Fruit fly (Drosophila melanogaster): ENCODE results near the gene Mgat2.

The Mgat2 gene

DNA sequence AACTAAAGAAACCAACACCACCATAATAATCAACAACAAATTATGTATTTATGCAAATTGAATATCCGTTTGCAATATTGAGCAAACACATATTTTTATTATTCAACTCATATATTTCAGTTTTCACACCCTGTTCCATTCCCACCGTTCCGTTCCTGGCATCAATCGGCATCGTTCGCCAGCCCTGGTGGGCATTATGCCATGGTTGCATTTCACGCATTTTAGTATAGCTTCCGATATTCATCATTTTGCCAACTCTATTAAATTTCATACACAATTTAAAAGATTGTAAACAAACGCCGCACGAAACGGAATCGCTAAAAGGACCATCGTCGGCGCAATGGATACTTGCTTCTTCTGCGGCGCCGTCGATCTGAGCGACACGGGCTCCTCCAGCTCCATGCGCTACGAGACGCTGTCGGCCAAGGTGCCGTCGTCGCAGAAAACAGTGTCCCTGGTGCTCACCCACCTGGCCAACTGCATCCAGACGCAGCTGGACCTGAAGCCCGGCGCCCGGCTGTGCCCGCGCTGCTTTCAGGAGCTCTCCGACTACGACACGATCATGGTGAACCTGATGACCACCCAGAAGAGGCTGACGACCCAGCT lies 21.2 kb upstream of the Mgat2 start, which contains the start of gene Sry-delta:
TSS of gene Sry-delta (plus strand) at position 203 of the 606 bp plus-strand sequence.
- TF ChIP-seq Snoo (tag; optimal IDR thresholded peaks at IDR 0.05) (peak; percentile 65), CG34367 (tag; optimal IDR thresholded peaks at IDR 0.05) (no peak), CG15710 (tag; optimal IDR thresholded peaks at IDR 0.05) (peak; percentile 48), CG17806 (tag; optimal IDR thresholded peaks at IDR 0.05) (peak; percentile 23), Ets98B (GFP tag; IDR thresholded peaks at IDR 0.05) (peak; percentile 75), CG4496 (GFP tag; IDR thresholded peaks at IDR 0.05) (peak; percentile 43; the same call in 2 of the 3 replicates), rn (GFP tag; IDR thresholded peaks at IDR 0.05) (peak; percentile 42; the same call in 1 of the 2 replicates), D1 (tag; optimal IDR thresholded peaks at IDR 0.05) (no peak), gl (tag; optimal IDR thresholded peaks at IDR 0.05) (no peak), CG14655 (GFP tag; optimal IDR thresholded peaks at IDR 0.05) (no peak), fd96Ca (GFP tag; IDR thresholded peaks at IDR 0.05) (peak; percentile 70; the same call in 2 of the 3 replicates)

DNA sequence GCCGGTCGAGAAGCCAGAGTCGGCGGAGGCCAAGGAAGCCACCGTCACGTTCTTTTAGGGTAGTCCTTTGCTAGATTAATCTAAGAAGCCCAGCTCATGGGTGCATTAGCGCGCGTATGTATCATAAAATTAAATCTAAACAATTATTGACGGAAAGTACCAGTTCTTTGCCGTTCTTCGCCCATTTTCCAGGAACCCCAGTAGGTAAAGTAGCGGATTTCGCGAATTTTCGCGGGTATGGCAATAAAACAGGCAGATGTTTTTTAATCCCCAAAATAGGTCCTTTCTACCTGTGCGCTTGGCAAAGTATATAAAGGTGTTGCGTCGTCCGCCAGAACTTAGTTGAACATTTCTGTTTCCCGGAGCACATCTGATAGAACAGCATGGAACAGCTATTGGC lies 18.9 kb upstream of the Mgat2 start:
- no peak for TF ChIP-seq EcR (GFP tag; optimal IDR thresholded peaks at IDR 0.05)
- no peak for TF ChIP-seq CG12605 (GFP tag; IDR thresholded peaks at IDR 0.05)
- no peak for TF ChIP-seq CG14655 (GFP tag; optimal IDR thresholded peaks at IDR 0.05)
- TF ChIP-seq Snoo (tag; optimal IDR thresholded peaks at IDR 0.05): no peak
- TF ChIP-seq CG32121 (GFP tag; IDR thresholded peaks at IDR 0.05): no peak
- no peak for TF ChIP-seq rn (GFP tag; IDR thresholded peaks at IDR 0.05)
- no peak for TF ChIP-seq CG8159 (tag; optimal IDR thresholded peaks at IDR 0.05)
- no peak for TF ChIP-seq CG34367 (tag; optimal IDR thresholded peaks at IDR 0.05)

DNA sequence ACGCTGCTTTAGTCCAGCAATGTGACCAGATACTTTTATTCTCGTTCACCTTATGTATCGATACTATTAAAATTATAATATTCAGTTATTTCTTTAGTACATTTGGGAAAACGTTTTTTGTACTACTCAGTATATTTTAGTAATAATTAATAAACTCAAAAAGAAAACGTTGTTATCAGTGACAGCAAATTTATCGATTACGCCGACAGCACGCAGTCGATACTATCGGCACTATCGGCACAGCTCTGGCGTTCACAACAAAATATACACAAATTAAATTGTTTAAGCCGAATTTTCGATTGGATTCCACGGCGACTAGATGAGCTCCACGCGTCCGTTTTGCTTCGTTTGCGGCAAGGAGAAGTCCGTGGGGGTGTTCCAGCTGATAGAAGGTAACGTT lies 17.5 kb upstream of the Mgat2 start, which contains the start of the genes janA, Sry-alpha and Sry-beta:
TSS of gene janA (minus strand) at position 40 of the 400 bp plus-strand sequence.
TSS of gene Sry-alpha (plus strand) at position 226 of the 400 bp plus-strand sequence.
TSS of gene Sry-beta (plus strand) at position 226 of the 400 bp plus-strand sequence.
- TF ChIP-seq CG8159 (tag; optimal IDR thresholded peaks at IDR 0.05) (no peak), CG15710 (tag; optimal IDR thresholded peaks at IDR 0.05) (peak; percentile 2)

DNA sequence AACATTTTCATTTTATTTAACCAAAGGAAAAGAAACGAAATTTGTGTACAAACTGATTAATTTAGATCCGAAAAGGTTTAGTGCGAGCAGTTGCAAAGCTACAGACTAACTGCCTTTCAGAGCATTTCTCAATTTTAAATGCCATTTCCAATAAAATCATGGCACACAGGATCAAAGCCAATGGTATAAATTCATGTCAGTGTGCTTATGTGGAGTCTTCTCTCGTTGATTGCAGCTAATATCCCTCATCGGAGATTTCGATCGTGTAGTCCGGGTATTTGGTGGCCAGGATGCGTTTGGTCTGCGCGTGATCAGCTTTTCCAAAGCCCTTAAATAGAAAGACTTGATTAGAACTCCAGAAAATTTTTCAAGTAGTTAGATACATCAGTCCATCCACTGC lies 16.6 kb upstream of the Mgat2 start, which contains the start of gene janB:
TSS of gene janB (minus strand) at position 101 of the 400 bp plus-strand sequence.
- TF ChIP-seq Pif1A (GFP tag; optimal IDR thresholded peaks at IDR 0.05): no peak
- TF ChIP-seq CG15710 (tag; optimal IDR thresholded peaks at IDR 0.05): no peak
- no peak for TF ChIP-seq EcR (GFP tag; optimal IDR thresholded peaks at IDR 0.05)
- no peak for TF ChIP-seq CG17806 (tag; optimal IDR thresholded peaks at IDR 0.05)
- TF ChIP-seq CG8159 (tag; optimal IDR thresholded peaks at IDR 0.05): no peak
- no peak for TF ChIP-seq CG12605 (GFP tag; IDR thresholded peaks at IDR 0.05)
- no peak for TF ChIP-seq CG14655 (GFP tag; optimal IDR thresholded peaks at IDR 0.05)
- TF ChIP-seq CG10348 (GFP tag; IDR thresholded peaks at IDR 0.05): no peak
- TF ChIP-seq CG32121 (GFP tag; IDR thresholded peaks at IDR 0.05): no peak
- TF ChIP-seq gl (tag; optimal IDR thresholded peaks at IDR 0.05): no peak
- no peak for TF ChIP-seq CG4496 (GFP tag; IDR thresholded peaks at IDR 0.05)
- no peak for TF ChIP-seq Ets98B (GFP tag; IDR thresholded peaks at IDR 0.05)
- no peak for TF ChIP-seq CG8301 (tag; optimal IDR thresholded peaks at IDR 0.05)
- TF ChIP-seq D1 (tag; optimal IDR thresholded peaks at IDR 0.05): no peak
- TF ChIP-seq fd96Ca (GFP tag; IDR thresholded peaks at IDR 0.05): no peak

DNA sequence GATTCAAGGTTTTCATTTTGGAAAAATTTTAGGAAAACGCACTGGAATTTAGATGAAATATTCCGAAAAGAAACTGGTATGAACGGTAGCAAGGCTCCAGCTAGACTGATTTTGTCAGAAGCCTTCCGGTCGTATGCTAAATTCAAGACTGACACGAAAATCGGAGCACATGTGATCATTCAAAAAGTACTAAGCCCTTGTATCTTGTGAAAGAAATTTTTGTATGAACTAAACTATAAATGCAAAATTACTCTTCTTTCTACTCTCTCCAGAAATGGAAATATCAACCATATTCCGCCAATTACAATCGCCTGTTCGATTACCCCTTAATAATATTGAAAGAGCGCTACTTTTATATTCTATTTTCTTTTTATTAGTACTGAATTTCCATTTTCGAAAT lies 15.6 kb upstream of the Mgat2 start, which contains the start of gene ocn:
TSS of gene ocn (minus strand) at position 101 of the 400 bp plus-strand sequence.
- TF ChIP-seq CG8159 (tag; optimal IDR thresholded peaks at IDR 0.05): no peak

DNA sequence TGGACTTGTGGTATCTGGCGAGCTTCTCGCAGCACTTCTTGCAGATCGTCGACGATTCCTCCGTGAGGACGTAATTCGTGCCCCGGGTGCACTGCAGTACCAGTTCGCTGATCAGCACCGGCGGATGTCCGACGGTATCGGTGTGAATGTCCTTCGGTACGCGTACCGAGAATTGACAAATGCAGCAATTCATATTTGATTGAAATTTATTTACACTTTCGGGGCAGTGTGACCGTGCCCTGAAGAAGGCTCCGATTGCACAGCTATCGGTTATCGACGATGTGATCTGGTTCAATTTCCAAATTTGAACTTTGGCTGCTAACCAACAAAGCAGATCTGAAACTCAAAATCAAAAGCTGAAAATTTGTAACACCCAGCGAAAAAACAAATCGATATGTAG lies 14.6 kb upstream of the Mgat2 start, which contains the start of gene ZIPIC:
TSS of gene ZIPIC (minus strand) at position 262 of the 400 bp plus-strand sequence.
- TF ChIP-seq D1 (tag; optimal IDR thresholded peaks at IDR 0.05) (no peak), CG13204 (GFP tag; optimal IDR thresholded peaks at IDR 0.05) (no peak), CG15710 (tag; optimal IDR thresholded peaks at IDR 0.05) (no peak), CG12605 (GFP tag; IDR thresholded peaks at IDR 0.05) (no peak)

DNA sequence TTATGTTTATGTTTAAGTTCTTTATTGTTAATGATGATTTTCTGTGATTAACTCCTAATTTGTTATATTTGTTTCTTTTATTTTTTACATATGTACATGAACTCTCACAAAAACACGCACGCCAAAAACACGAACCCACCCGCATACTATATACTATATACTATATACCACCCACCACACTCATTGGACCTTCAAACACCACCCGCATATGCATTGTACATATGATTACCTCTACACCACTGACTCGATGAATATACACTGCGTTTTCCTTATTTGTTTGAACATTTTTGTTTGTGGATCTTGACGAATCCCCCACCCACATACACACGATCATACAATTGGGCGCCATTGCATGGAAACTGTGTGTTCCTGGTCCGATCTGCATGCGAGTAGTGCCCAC lies 10.3 kb upstream of the Mgat2 start:
- no peak for TF ChIP-seq D1 (tag; optimal IDR thresholded peaks at IDR 0.05)
- no peak for TF ChIP-seq CG12605 (GFP tag; IDR thresholded peaks at IDR 0.05)
- no peak for TF ChIP-seq CG32121 (GFP tag; IDR thresholded peaks at IDR 0.05)
- TF ChIP-seq CG9948 (tag; optimal IDR thresholded peaks at IDR 0.05): no peak
- TF ChIP-seq CG8301 (tag; optimal IDR thresholded peaks at IDR 0.05): no peak
- no peak for TF ChIP-seq CG34367 (tag; optimal IDR thresholded peaks at IDR 0.05)
- no peak for TF ChIP-seq CG10348 (GFP tag; IDR thresholded peaks at IDR 0.05)

DNA sequence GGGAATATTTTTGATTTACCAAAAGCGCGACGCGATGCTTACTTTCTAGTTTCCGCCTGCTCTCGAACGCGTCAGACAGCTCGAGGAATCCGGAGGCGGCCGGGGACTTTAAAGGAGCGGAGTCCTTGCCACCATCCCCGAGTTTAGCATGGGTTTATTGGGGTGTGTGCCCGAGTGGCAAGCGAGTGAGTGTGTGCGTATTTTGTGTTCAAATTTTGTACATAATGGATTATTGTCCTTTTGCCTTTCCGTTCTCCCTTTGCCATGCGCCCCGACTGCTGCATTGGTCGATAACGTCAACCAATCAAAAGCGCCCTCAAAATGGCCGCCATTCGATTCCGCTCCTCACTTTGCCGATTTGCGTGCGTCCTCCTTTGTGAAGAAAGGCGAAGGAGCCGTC lies 8.0 kb upstream of the Mgat2 start:
- TF ChIP-seq Ets98B (GFP tag; IDR thresholded peaks at IDR 0.05): no peak
- no peak for TF ChIP-seq CG32121 (GFP tag; IDR thresholded peaks at IDR 0.05)
- TF ChIP-seq EcR (GFP tag; optimal IDR thresholded peaks at IDR 0.05): no peak
- no peak for TF ChIP-seq CG13204 (GFP tag; optimal IDR thresholded peaks at IDR 0.05)
- TF ChIP-seq CG4496 (GFP tag; IDR thresholded peaks at IDR 0.05): no peak
- TF ChIP-seq Pif1A (GFP tag; optimal IDR thresholded peaks at IDR 0.05): no peak
- TF ChIP-seq fd96Ca (GFP tag; IDR thresholded peaks at IDR 0.05): no peak
- no peak for TF ChIP-seq gl (tag; optimal IDR thresholded peaks at IDR 0.05)
- no peak for TF ChIP-seq CG17806 (tag; optimal IDR thresholded peaks at IDR 0.05)
- TF ChIP-seq CG8159 (tag; optimal IDR thresholded peaks at IDR 0.05): no peak
- TF ChIP-seq CG14655 (GFP tag; optimal IDR thresholded peaks at IDR 0.05): no peak
- no peak for TF ChIP-seq CG8301 (tag; optimal IDR thresholded peaks at IDR 0.05)
- no peak for TF ChIP-seq Snoo (tag; optimal IDR thresholded peaks at IDR 0.05)
- TF ChIP-seq CG34367 (tag; optimal IDR thresholded peaks at IDR 0.05): no peak
- TF ChIP-seq D1 (tag; optimal IDR thresholded peaks at IDR 0.05): no peak
